Worm (Caenorhabditis elegans) whole organism, late embryonic: ENCODE measurements around the gene C27B7.9.

Experiments
- C38D4.7 ChIP-seq: fragments of 200-800 bp; sonication (Bioruptor generic); optimal IDR thresholded peaks from 2 replicates; lab custom pipeline; 2018; ENCODE audit warnings: mild to moderate bottlenecking, missing genetic modification characterization, moderate library complexity, missing compliant biosample characterization
- F13H6.1 ChIP-seq: sonication (generic microtip); optimal IDR thresholded peaks from 2 replicates; lab custom pipeline; 2016; ENCODE audit warnings: missing genetic modification characterization, missing compliant biosample characterization
- K02D7.2 ChIP-seq: sonication (generic microtip); optimal IDR thresholded peaks from 2 replicates; lab custom pipeline; 2017; ENCODE audit warnings: mild to moderate bottlenecking, missing genetic modification characterization, missing compliant biosample characterization
- K09A11.1 ChIP-seq: sonication (generic microtip); optimal IDR thresholded peaks from 2 replicates; lab custom pipeline; 2017; ENCODE audit warnings: antibody characterized with exemption, mild to moderate bottlenecking, missing genetic modification characterization, missing compliant biosample characterization; ENCODE audit not compliant: insufficient read depth
- T23F11.4 ChIP-seq: fragments of 200-800 bp; sonication (Bioruptor generic); optimal IDR thresholded peaks from 2 replicates; lab custom pipeline; 2018; ENCODE audit warnings: mild to moderate bottlenecking, missing genetic modification characterization, missing compliant biosample characterization
- ahr-1 ChIP-seq: sonication (generic microtip); optimal IDR thresholded peaks from 2 replicates; lab custom pipeline; 2016; ENCODE audit warnings: missing genetic modification characterization, missing compliant biosample characterization
- ama-1 ChIP-seq: fragments of 150-350 bp; optimal IDR thresholded peaks from 2 replicates; lab custom pipeline; 2014
- ceh-18 ChIP-seq: sonication (generic microtip); optimal IDR thresholded peaks from 2 replicates; lab custom pipeline; 2016; ENCODE audit warnings: missing genetic modification characterization, missing compliant biosample characterization
- ceh-19 ChIP-seq: fragments of 200-800 bp; sonication (Bioruptor generic); optimal IDR thresholded peaks from 2 replicates; lab custom pipeline; 2018; ENCODE audit warnings: mild to moderate bottlenecking, missing genetic modification characterization, missing compliant biosample characterization
- ceh-2 ChIP-seq: sonication (generic microtip); optimal IDR thresholded peaks from 2 replicates; lab custom pipeline; 2016; ENCODE audit warnings: missing genotype, missing genetic modification characterization, missing compliant biosample characterization
- ceh-22 ChIP-seq: sonication (generic microtip); optimal IDR thresholded peaks from 2 replicates; lab custom pipeline; 2017; ENCODE audit warnings: missing biosample characterization, missing genetic modification characterization
- ceh-34 ChIP-seq: sonication (generic microtip); optimal IDR thresholded peaks from 2 replicates; lab custom pipeline; 2016; ENCODE audit warnings: mild to moderate bottlenecking, missing genetic modification characterization, missing compliant biosample characterization
- ceh-48 ChIP-seq: sonication (generic microtip); optimal IDR thresholded peaks from 2 replicates; lab custom pipeline; 2016; ENCODE audit warnings: missing genetic modification characterization, inconsistent platforms, missing compliant biosample characterization
- che-1 ChIP-seq: sonication (generic microtip); optimal IDR thresholded peaks from 2 replicates; lab custom pipeline; 2016; ENCODE audit warnings: mild to moderate bottlenecking, missing genetic modification characterization, missing compliant biosample characterization
- ets-4 ChIP-seq: sonication (generic microtip); optimal IDR thresholded peaks from 2 replicates; lab custom pipeline; 2016; ENCODE audit warnings: missing genetic modification characterization, missing compliant biosample characterization
- eyg-1 ChIP-seq: sonication (generic microtip); optimal IDR thresholded peaks from 2 replicates; lab custom pipeline; 2016; ENCODE audit warnings: missing genotype, missing genetic modification characterization, missing compliant biosample characterization
- fax-1 ChIP-seq: sonication (generic microtip); optimal IDR thresholded peaks from 2 replicates; lab custom pipeline; 2016; ENCODE audit warnings: missing genotype, missing genetic modification characterization, missing compliant biosample characterization
- hlh-13 ChIP-seq: fragments of 200-800 bp; sonication (Bioruptor generic); optimal IDR thresholded peaks from 2 replicates; lab custom pipeline; 2018; ENCODE audit warnings: mild to moderate bottlenecking, missing genetic modification characterization, missing compliant biosample characterization
- hlh-30 ChIP-seq: sonication (generic microtip); optimal IDR thresholded peaks from 2 replicates; lab custom pipeline; 2017; ENCODE audit warnings: antibody characterized with exemption, missing genetic modification characterization, missing compliant biosample characterization; ENCODE audit not compliant: insufficient read depth
- hlh-6 ChIP-seq: sonication (generic microtip); optimal IDR thresholded peaks from 2 replicates; lab custom pipeline; 2016; ENCODE audit warnings: missing genotype, missing genetic modification characterization, missing compliant biosample characterization
- nfya-1 ChIP-seq: sonication (generic microtip); optimal IDR thresholded peaks from 2 replicates; lab custom pipeline; 2017; ENCODE audit warnings: missing genetic modification characterization, mild to moderate bottlenecking, missing compliant biosample characterization, antibody characterized with exemption, moderate library complexity
- npax-4 ChIP-seq: sonication (generic microtip); optimal IDR thresholded peaks from 2 replicates; lab custom pipeline; 2016; ENCODE audit warnings: missing genetic modification characterization, missing compliant biosample characterization
- pag-3 ChIP-seq: sonication (generic microtip); optimal IDR thresholded peaks from 2 replicates; lab custom pipeline; 2016; ENCODE audit warnings: missing compliant biosample characterization, missing genetic modification characterization, borderline replicate concordance
- pha-2 ChIP-seq: sonication (generic microtip); optimal IDR thresholded peaks from 2 replicates; lab custom pipeline; 2017; ENCODE audit warnings: mild to moderate bottlenecking, missing genetic modification characterization, missing compliant biosample characterization
- pros-1 ChIP-seq: fragments of 150-350 bp; optimal IDR thresholded peaks from 2 replicates; lab custom pipeline; 2014; ENCODE audit warnings: missing biosample characterization, missing genetic modification reagents, missing genetic modification characterization
- rnt-1 ChIP-seq: sonication (generic microtip); optimal IDR thresholded peaks from 2 replicates; lab custom pipeline; 2016; ENCODE audit warnings: missing genetic modification characterization, missing compliant biosample characterization
- sdc-2 ChIP-seq: sonication (generic microtip); optimal IDR thresholded peaks from 2 replicates; lab custom pipeline; 2016; ENCODE audit warnings: missing genotype, missing genetic modification characterization, missing compliant biosample characterization
- sox-2 ChIP-seq: fragments of 200-800 bp; sonication (Bioruptor generic); IDR thresholded peaks from 2 replicates; pipeline ENCODE4 v1.3.6; 2022; ENCODE audit warnings: missing genetic modification reagents, missing genetic modification characterization, missing compliant biosample characterization
- unc-3 ChIP-seq, 2 experiments: fragments of 200-800 bp in 1 of 2; sonication (Bioruptor generic) in 1 of 2; sonication (generic microtip) in 1 of 2; conservative IDR thresholded peaks in 1 of 2; optimal IDR thresholded peaks in 1 of 2; 2 replicates each; pipeline versions ENCODE4 v1.3.6 to Lab custom; 2016 to 2022; ENCODE audit warnings: missing compliant biosample characterization in 2 of 2, missing genetic modification characterization in 2 of 2, missing genetic modification reagents in 1 of 2
- unc-42 ChIP-seq: sonication (generic microtip); optimal IDR thresholded peaks from 2 replicates; lab custom pipeline; 2016; ENCODE audit warnings: missing genotype, missing genetic modification characterization, missing compliant biosample characterization
- unc-55 ChIP-seq: sonication (generic microtip); optimal IDR thresholded peaks from 2 replicates; lab custom pipeline; 2017; ENCODE audit warnings: missing biosample characterization, missing genetic modification reagents, missing genetic modification characterization
- zip-5 ChIP-seq: sonication (generic microtip); optimal IDR thresholded peaks from 2 replicates; lab custom pipeline; 2016; ENCODE audit warnings: missing genetic modification characterization, missing compliant biosample characterization

The C27B7.9 gene

ce11 chrIV:8949078-8950039 lies 33.4 kb upstream of the C27B7.9 start:
- TF ChIP-seq T23F11.4 (GFP tag; lab: Kevin White, UChicago) (no peak), pros-1 (tag; lab: Kevin White, UChicago) (no peak), ceh-2 (tag; lab: Kevin White, UChicago) (no peak), hlh-30 (tag; lab: Kevin White, UChicago) (peak; percentile 65), hlh-6 (tag; lab: Kevin White, UChicago) (no peak)
- TF ChIP-seq, all 69 proteins: peak for 1

- no peak for TF ChIP-seq unc-3 (GFP tag; conservative IDR thresholded peaks at IDR 0.05; lab: Robert Waterston, UW)
- TF ChIP-seq unc-3 (tag; optimal IDR thresholded peaks at IDR 0.05; lab: Kevin White, UChicago) = no peak
- peak; percentile 2 for TF ChIP-seq rnt-1 (tag; lab: Kevin White, UChicago)
- no peak for TF ChIP-seq K02D7.2
- TF ChIP-seq ahr-1 = no peak
- no peak for TF ChIP-seq ets-4 (tag; lab: Kevin White, UChicago)
- no peak for TF ChIP-seq npax-4 (tag; lab: Kevin White, UChicago)
- no peak for TF ChIP-seq ceh-34 (tag; lab: Kevin White, UChicago)
- TF ChIP-seq ceh-22 = no peak
- TF ChIP-seq ceh-18 = peak; percentile 56
- TF ChIP-seq hlh-13 (GFP tag; lab: Kevin White, UChicago) = no peak
- no peak for TF ChIP-seq ceh-48 (tag; lab: Kevin White, UChicago)
- peak; percentile 74 for TF ChIP-seq hlh-30 (tag; lab: Kevin White, UChicago)
- TF ChIP-seq pha-2 (tag; lab: Kevin White, UChicago) = no peak
- no peak for TF ChIP-seq F13H6.1 (tag; lab: Kevin White, UChicago)
- TF ChIP-seq C38D4.7 (GFP tag; lab: Kevin White, UChicago) = no peak
- no peak for TF ChIP-seq pag-3 (tag; lab: Kevin White, UChicago)
- TF ChIP-seq sox-2 (GFP tag; lab: Robert Waterston, UW) = no peak
- peak; percentile 88 for TF ChIP-seq unc-55 (GFP tag; lab: Kevin White, UChicago)
- no peak for TF ChIP-seq ama-1 (lab: Kevin White, UChicago)
- no peak for TF ChIP-seq zip-5 (tag; lab: Kevin White, UChicago)
Measured at ce11 chrIV:8947146-8947545, 31.2 kb upstream of the C27B7.9 start.

DNA sequence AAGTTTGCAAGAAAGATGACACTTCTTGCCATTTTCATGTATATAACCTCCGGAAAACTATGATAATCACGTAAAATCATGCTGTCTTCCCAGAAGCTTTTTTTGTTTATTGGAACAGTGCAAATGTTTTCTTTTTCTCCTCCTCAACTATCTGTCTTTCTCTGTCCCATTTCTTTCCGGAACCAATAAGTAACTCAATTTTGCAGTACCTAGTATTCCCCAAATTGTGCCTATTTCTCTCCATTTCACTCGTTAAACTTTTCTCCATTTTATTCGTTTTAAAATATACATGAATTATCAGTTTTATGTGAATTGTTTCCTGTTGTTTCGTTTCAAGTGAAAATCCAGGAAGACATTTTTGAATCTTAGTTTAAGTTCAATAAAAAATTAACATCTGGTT lies 27.5 kb upstream of the C27B7.9 start:
- peak; percentile 48 for TF ChIP-seq unc-42 (tag; lab: Kevin White, UChicago)
- no peak for TF ChIP-seq che-1 (tag; lab: Kevin White, UChicago)

ce11 chrIV:8933575-8933974 lies 17.7 kb upstream of the C27B7.9 start, which contains the start of gene D1046.4:
Gene D1046.4, plus strand, starts transcription at chrIV:8933875.
- TF ChIP-seq unc-42 (tag; lab: Kevin White, UChicago) (no peak), eyg-1 (tag; lab: Kevin White, UChicago) (no peak), fax-1 (tag; lab: Kevin White, UChicago) (no peak), sdc-2 (tag; lab: Kevin White, UChicago) (no peak), ceh-19 (GFP tag; lab: Kevin White, UChicago) (no peak), zip-5 (tag; lab: Kevin White, UChicago) (no peak), K02D7.2 (no peak), F13H6.1 (tag; lab: Kevin White, UChicago) (no peak), nfya-1 (tag; lab: Kevin White, UChicago) (no peak), C38D4.7 (GFP tag; lab: Kevin White, UChicago) (no peak), K09A11.1 (tag; lab: Kevin White, UChicago) (no peak)
- TF ChIP-seq, all 69 proteins: peak for 0
